Worm (Caenorhabditis elegans) whole organism, young adult: ENCODE measurements around the gene pes-8.

ENCODE experiments used
- F33H1.4 ChIP-seq: fragments of 200-800 bp; sonication (Bioruptor generic); IDR thresholded peaks from 2 replicates; pipeline ENCODE4 v1.3.6; 2022; ENCODE audit warnings: missing genetic modification reagents, missing genetic modification characterization, missing compliant biosample characterization
- ama-1 ChIP-seq, 3 experiments: fragments of 150-350 bp in 1 of 3; sonication (generic microtip) in 2 of 3; optimal IDR thresholded peaks; 2 replicates each; lab custom pipeline; 2014 to 2018; ENCODE audit warnings: missing biosample characterization in 2 of 3, missing genetic modification characterization in 2 of 3, missing genetic modification reagents in 2 of 3

- no peak for TF ChIP-seq ama-1 (optimal IDR thresholded peaks at IDR 0.05; lab: Kevin White, UChicago)
- TF ChIP-seq ama-1 (GFP tag; optimal IDR thresholded peaks at IDR 0.05; lab: Kevin White, UChicago) = no peak
- TF ChIP-seq F33H1.4 = no peak
Observed at ce11 chrX:9296591-9296990, 45.0 kb downstream of the pes-8 start, which contains the start of gene gly-13.
